Fruit fly (Drosophila melanogaster) whole organism, embryonic: ENCODE measurements around the gene Tep4.

Experiments used
- Aef1 ChIP-seq: fragments of 200-800 bp; sonication (Bioruptor generic); IDR thresholded peaks from 3 replicates; pipeline ENCODE4 v1.3.6; 2022; ENCODE audit warnings: missing biosample characterization, missing genetic modification characterization
- B-H2 ChIP-seq: fragments of 200-800 bp; sonication (Bioruptor generic); optimal IDR thresholded peaks from 2 replicates; lab custom pipeline; 2018; ENCODE audit warnings: missing biosample characterization, mild to moderate bottlenecking, missing genetic modification characterization
- CG10274 ChIP-seq: fragments of 200-800 bp; sonication (Bioruptor generic); optimal IDR thresholded peaks from 3 replicates; lab custom pipeline; 2017; ENCODE audit warnings: missing biosample characterization, mild to moderate bottlenecking, missing genetic modification characterization
- CG11085 ChIP-seq: fragments of 200-800 bp; sonication (Bioruptor generic); IDR thresholded peaks from 2 replicates; pipeline ENCODE4 v1.3.6; 2022; ENCODE audit warnings: missing biosample characterization, missing genetic modification characterization
- CG11456 ChIP-seq: fragments of 200-800 bp; sonication (Bioruptor generic); IDR thresholded peaks from 3 replicates; pipeline ENCODE4 v1.3.6; 2022; ENCODE audit warnings: missing biosample characterization, missing genetic modification characterization
- CG13123 ChIP-seq: fragments of 200-800 bp; sonication (Bioruptor generic); optimal IDR thresholded peaks from 2 replicates; lab custom pipeline; 2016; ENCODE audit warnings: missing biosample characterization, missing genetic modification characterization
- CG13894 ChIP-seq: fragments of 200-800 bp; sonication (Bioruptor generic); optimal IDR thresholded peaks from 3 replicates; lab custom pipeline; 2018; ENCODE audit warnings: missing biosample characterization, mild to moderate bottlenecking, missing genetic modification characterization, moderate library complexity
- CG17568 ChIP-seq: fragments of 200-800 bp; sonication (Bioruptor generic); optimal IDR thresholded peaks from 2 replicates; lab custom pipeline; 2018; ENCODE audit warnings: missing biosample characterization, mild to moderate bottlenecking, missing genetic modification characterization, moderate library complexity
- CG1792 ChIP-seq: fragments of 200-800 bp; sonication (Bioruptor generic); optimal IDR thresholded peaks from 2 replicates; lab custom pipeline; 2016; ENCODE audit warnings: missing biosample characterization, missing genetic modification characterization
- CG1832 ChIP-seq: fragments of 200-800 bp; sonication (Bioruptor generic); optimal IDR thresholded peaks from 2 replicates; lab custom pipeline; 2017; ENCODE audit warnings: missing biosample characterization, mild to moderate bottlenecking, missing genetic modification characterization, inconsistent platforms
- CG34224 ChIP-seq: fragments of 200-800 bp; sonication (Bioruptor generic); IDR thresholded peaks from 3 replicates; pipeline ENCODE4 v1.3.6; 2022; ENCODE audit warnings: missing biosample characterization, missing genetic modification characterization; ENCODE audit not compliant: partially characterized antibody
- CG4730 ChIP-seq: fragments of 200-800 bp; sonication (Bioruptor generic); IDR thresholded peaks from 2 replicates; pipeline ENCODE4 v1.3.6; 2022; ENCODE audit warnings: missing biosample characterization, missing genetic modification characterization
- CG6254 ChIP-seq: fragments of 200-800 bp; sonication (Bioruptor generic); optimal IDR thresholded peaks from 3 replicates; lab custom pipeline; 2017; ENCODE audit warnings: mild to moderate bottlenecking, missing biosample characterization, missing genetic modification reagents, missing genetic modification characterization
- CG6854 ChIP-seq: fragments of 200-800 bp; sonication (Bioruptor generic); optimal IDR thresholded peaks from 3 replicates; lab custom pipeline; 2017; ENCODE audit warnings: missing biosample characterization, mild to moderate bottlenecking, missing genetic modification characterization
- CG8281 ChIP-seq: fragments of 200-800 bp; sonication (Bioruptor generic); optimal IDR thresholded peaks from 2 replicates; lab custom pipeline; 2018; ENCODE audit warnings: missing biosample characterization, mild to moderate bottlenecking, missing genetic modification characterization, moderate library complexity
- CG9932 ChIP-seq: fragments of 200-800 bp; sonication (Bioruptor generic); IDR thresholded peaks from 2 replicates; pipeline ENCODE4 v1.3.6; 2022; ENCODE audit warnings: missing biosample characterization, missing genetic modification characterization
- Camta ChIP-seq: fragments of 200-800 bp; sonication (Bioruptor generic); optimal IDR thresholded peaks from 2 replicates; lab custom pipeline; 2016; ENCODE audit warnings: missing biosample characterization, missing genetic modification characterization
- CrebB ChIP-seq: fragments of 200-800 bp; sonication (Bioruptor generic); optimal IDR thresholded peaks from 3 replicates; lab custom pipeline; 2018; ENCODE audit warnings: missing biosample characterization, mild to moderate bottlenecking, missing genetic modification characterization
- Dek ChIP-seq: fragments of 200-800 bp; sonication (Bioruptor generic); optimal IDR thresholded peaks from 3 replicates; lab custom pipeline; 2019; ENCODE audit warnings: missing biosample characterization, mild to moderate bottlenecking, missing genetic modification characterization, moderate library complexity
- Drgx ChIP-seq: fragments of 200-800 bp; sonication (Bioruptor generic); IDR thresholded peaks from 2 replicates; pipeline ENCODE4 v1.3.6; 2022; ENCODE audit warnings: missing biosample characterization, missing genetic modification characterization
- GATAe ChIP-seq: fragments of 200-800 bp; sonication (Bioruptor generic); conservative IDR thresholded peaks from 2 replicates; pipeline ENCODE4 v1.3.6; 2022; ENCODE audit warnings: missing biosample characterization, missing genetic modification characterization
- HLH3B ChIP-seq: fragments of 200-800 bp; sonication (Bioruptor generic); IDR thresholded peaks from 2 replicates; pipeline ENCODE4 v1.3.6; 2022; ENCODE audit warnings: missing biosample characterization, missing genetic modification characterization
- Hr51 ChIP-seq, 2 experiments: fragments of 200-800 bp; sonication (Bioruptor generic); optimal IDR thresholded peaks; 2 replicates in 1 of 2; 3 replicates in 1 of 2; lab custom pipeline; 2016 to 2018; ENCODE audit warnings: missing biosample characterization in 2 of 2, missing genetic modification characterization in 2 of 2, mild to moderate bottlenecking in 1 of 2, moderate library complexity in 1 of 2
- Mad ChIP-seq: fragments of 200-800 bp; sonication (Bioruptor generic); optimal IDR thresholded peaks from 2 replicates; lab custom pipeline; 2016; ENCODE audit warnings: missing biosample characterization, missing genetic modification characterization
- NC2α ChIP-seq: fragments of 200-800 bp; sonication (Bioruptor generic); optimal IDR thresholded peaks from 2 replicates; lab custom pipeline; 2016; ENCODE audit warnings: missing biosample characterization, missing genetic modification characterization
- Nf-YA ChIP-seq: fragments of 200-800 bp; sonication (Bioruptor generic); IDR thresholded peaks from 2 replicates; pipeline ENCODE4 v1.3.6; 2022; ENCODE audit warnings: missing biosample characterization, missing genetic modification characterization
- Sry-δ ChIP-seq: fragments of 200-800 bp; sonication (Bioruptor generic); optimal IDR thresholded peaks from 2 replicates; lab custom pipeline; 2016; ENCODE audit warnings: missing biosample characterization, missing genetic modification characterization
- Vsx1 ChIP-seq: fragments of 200-800 bp; sonication (Bioruptor generic); optimal IDR thresholded peaks from 2 replicates; lab custom pipeline; 2017; ENCODE audit warnings: missing biosample characterization, mild to moderate bottlenecking, missing genetic modification characterization, missing genetic modification reagents
- Xbp1 ChIP-seq: fragments of 200-800 bp; sonication (Bioruptor generic); optimal IDR thresholded peaks from 3 replicates; lab custom pipeline; 2016; ENCODE audit warnings: missing biosample characterization, mild to moderate bottlenecking, missing genetic modification characterization
- ci ChIP-seq: fragments of 200-800 bp; sonication (Bioruptor generic); IDR thresholded peaks from 3 replicates; pipeline ENCODE4 v1.3.6; 2022; ENCODE audit warnings: missing biosample characterization, missing genetic modification characterization
- dmrt11E ChIP-seq: fragments of 200-800 bp; sonication (Bioruptor generic); optimal IDR thresholded peaks from 3 replicates; lab custom pipeline; 2018; ENCODE audit warnings: missing biosample characterization, mild to moderate bottlenecking, missing genetic modification characterization, moderate library complexity
- dysf ChIP-seq: fragments of 200-800 bp; sonication (Bioruptor generic); IDR thresholded peaks from 3 replicates; pipeline ENCODE4 v1.3.6; 2022; ENCODE audit warnings: missing biosample characterization, missing genetic modification characterization
- emc ChIP-seq: fragments of 200-800 bp; sonication (Bioruptor generic); optimal IDR thresholded peaks from 2 replicates; lab custom pipeline; 2016; ENCODE audit warnings: missing biosample characterization, missing genetic modification characterization
- fu2 ChIP-seq: fragments of 200-800 bp; sonication (Bioruptor generic); optimal IDR thresholded peaks from 2 replicates; lab custom pipeline; 2016; ENCODE audit warnings: missing biosample characterization, missing genetic modification characterization
- grau ChIP-seq: fragments of 200-800 bp; optimal IDR thresholded peaks from 3 replicates; lab custom pipeline; 2019; ENCODE audit warnings: missing biosample characterization, mild to moderate bottlenecking, missing genetic modification characterization, moderate library complexity
- klu ChIP-seq: fragments of 200-800 bp; sonication (Bioruptor generic); IDR thresholded peaks from 2 replicates; pipeline ENCODE4 v1.3.6; 2022; ENCODE audit warnings: missing biosample characterization, missing genetic modification characterization
- lola ChIP-seq, 3 experiments: fragments of >200 bp in 2 of 3; fragments of 200-800 bp in 1 of 3; sonication (Bioruptor generic) in 1 of 3; optimal IDR thresholded peaks; 2 replicates each; lab custom pipeline; 2017 to 2019; ENCODE audit warnings: missing biosample characterization in 3 of 3, missing genetic modification characterization in 3 of 3, mild to moderate bottlenecking in 1 of 3, moderate library complexity in 1 of 3
- mam ChIP-seq: fragments of 200-800 bp; sonication (Bioruptor generic); optimal IDR thresholded peaks from 3 replicates; lab custom pipeline; 2016; ENCODE audit warnings: missing biosample characterization, missing genetic modification characterization
- phol ChIP-seq: fragments of 200-800 bp; sonication (Bioruptor generic); optimal IDR thresholded peaks from 3 replicates; lab custom pipeline; 2018; ENCODE audit warnings: missing biosample characterization, mild to moderate bottlenecking, missing genetic modification characterization, moderate library complexity
- prd ChIP-seq, 3 experiments: fragments of >200 bp in 2 of 3; fragments of 200-800 bp in 1 of 3; sonication (Bioruptor generic) in 1 of 3; optimal IDR thresholded peaks in 2 of 3; IDR thresholded peaks in 1 of 3; 2 replicates in 2 of 3; 3 replicates in 1 of 3; pipeline versions ENCODE4 v1.3.6 to Lab custom; 2017 to 2022; ENCODE audit warnings: missing biosample characterization in 1 of 3, missing genetic modification characterization in 1 of 3
- shn ChIP-seq: fragments of 200-800 bp; sonication (Bioruptor generic); optimal IDR thresholded peaks from 3 replicates; lab custom pipeline; 2016; ENCODE audit warnings: missing biosample characterization, missing genetic modification characterization
- slp2 ChIP-seq: fragments of 200-800 bp; sonication (Bioruptor generic); optimal IDR thresholded peaks from 2 replicates; lab custom pipeline; 2016; ENCODE audit warnings: missing biosample characterization, missing genetic modification characterization
- stwl ChIP-seq: fragments of 200-800 bp; sonication (Bioruptor generic); optimal IDR thresholded peaks from 3 replicates; lab custom pipeline; 2018; ENCODE audit warnings: missing biosample characterization, mild to moderate bottlenecking, missing genetic modification characterization, moderate library complexity
- tap ChIP-seq: fragments of 200-800 bp; optimal IDR thresholded peaks from 3 replicates; lab custom pipeline; 2019; ENCODE audit warnings: missing biosample characterization, mild to moderate bottlenecking, missing genetic modification characterization, moderate library complexity
- trem ChIP-seq: fragments of 200-800 bp; optimal IDR thresholded peaks from 3 replicates; lab custom pipeline; 2019; ENCODE audit warnings: missing biosample characterization, mild to moderate bottlenecking, missing genetic modification characterization, moderate library complexity
- tup ChIP-seq: fragments of 200-800 bp; sonication (Bioruptor generic); optimal IDR thresholded peaks from 2 replicates; lab custom pipeline; 2016; ENCODE audit warnings: missing biosample characterization, mild to moderate bottlenecking, missing genetic modification characterization, moderate library complexity
- vfl ChIP-seq: fragments of 200-800 bp; sonication (Bioruptor generic); optimal IDR thresholded peaks from 2 replicates; lab custom pipeline; 2016; ENCODE audit warnings: missing biosample characterization, missing genetic modification characterization

The Tep4 gene

dm6 chr2L:19586436-19587333 is 38.4 kb downstream of the Tep4 start, which contains the start of gene Lar (continued):
- TF ChIP-seq klu (GFP tag; lab: Robert Waterston, UW) (no peak), CG11085 (GFP tag; lab: Robert Waterston, UW) (no peak), CG10274 (GFP tag; lab: Kevin White, UChicago) (no peak), tap (no peak), CG13123 (GFP tag; lab: Kevin White, UChicago) (no peak), Aef1 (GFP tag; lab: Robert Waterston, UW) (peak; percentile 67), CG1832 (GFP tag; lab: Kevin White, UChicago) (no peak), shn (GFP tag; lab: Kevin White, UChicago) (peak; percentile 71), Camta (GFP tag; lab: Kevin White, UChicago) (peak; percentile 56), CG6254 (GFP tag; lab: Kevin White, UChicago) (peak; percentile 4), prd (optimal IDR thresholded peaks at IDR 0.05; lab: Kevin White, UChicago) (no peak), prd (GFP tag; IDR thresholded peaks at IDR 0.05; lab: Robert Waterston, UW) (peak; percentile 65; the same call in 1 of the 3 replicates), Vsx1 (GFP tag; lab: Kevin White, UChicago) (no peak), CG4730 (GFP tag; lab: Robert Waterston, UW) (0 out of 2 replicates have a peak, but pooled peaks have one; percentile 9), Mad (GFP tag; lab: Kevin White, UChicago) (peak; percentile 54), lola (GFP tag; optimal IDR thresholded peaks at IDR 0.05; lab: Kevin White, UChicago) (peak in 1 of 3 experiments; percentile 35), B-H2 (GFP tag; lab: Kevin White, UChicago) (peak; percentile 73), CrebB (tag; lab: Kevin White, UChicago) (no peak), CG34224 (GFP tag; lab: Robert Waterston, UW) (0 out of 3 replicates have a peak, but pooled peaks have one; percentile 35), Drgx (GFP tag; lab: Robert Waterston, UW) (peak; percentile 35), GATAe (GFP tag; lab: Robert Waterston, UW) (no peak), CG1792 (GFP tag; lab: Kevin White, UChicago) (peak; percentile 35), dysf (GFP tag; lab: Robert Waterston, UW) (0 out of 3 replicates have a peak, but pooled peaks have one; percentile 38), Xbp1 (peak; percentile 68), ci (GFP tag; lab: Robert Waterston, UW) (peak; percentile 78), tup (GFP tag; lab: Kevin White, UChicago) (no peak), CG13894 (tag; lab: Kevin White, UChicago) (peak; percentile 62), CG8281 (tag; lab: Kevin White, UChicago) (no peak), HLH3B (GFP tag; lab: Robert Waterston, UW) (peak; percentile 38; the same call in 1 of the 2 replicates), fu2 (GFP tag; lab: Kevin White, UChicago) (peak; percentile 60), CG6854 (GFP tag; lab: Kevin White, UChicago) (no peak), emc (GFP tag; lab: Kevin White, UChicago) (no peak), CG17568 (no peak), CG11456 (GFP tag; lab: Robert Waterston, UW) (peak; percentile 69; the same call in 2 of the 3 replicates), slp2 (GFP tag; lab: Kevin White, UChicago) (peak; percentile 34), Nf-YA (GFP tag; lab: Robert Waterston, UW) (0 out of 2 replicates have a peak, but pooled peaks have one; percentile 32), CG9932 (GFP tag; lab: Robert Waterston, UW) (peak; percentile 69), stwl (peak; percentile 40), NC2α (GFP tag; lab: Kevin White, UChicago) (no peak), phol (peak; percentile 58), trem (peak; percentile 39), Sry-δ (GFP tag; lab: Kevin White, UChicago) (peak; percentile 40), Dek (peak; percentile 55), grau (tag; lab: Kevin White, UChicago) (peak; percentile 66), dmrt11E (peak; percentile 52), Hr51 (GFP tag; optimal IDR thresholded peaks at IDR 0.05; lab: Kevin White, UChicago) (peak; percentile 21 to 56), vfl (GFP tag; lab: Kevin White, UChicago) (no peak), mam (GFP tag; lab: Kevin White, UChicago) (peak; percentile 74)
